Worm (Caenorhabditis elegans) whole organism, L4/young adult: Measurements from ENCODE around the gene M60.6.

ENCODE experiments used
- W03F9.2 ChIP-seq: fragments of 150-350 bp; optimal IDR thresholded peaks from 2 replicates; lab custom pipeline; 2014; ENCODE audit warnings: missing biosample characterization, missing genetic modification characterization
- dao-5 ChIP-seq: sonication (generic microtip); optimal IDR thresholded peaks from 2 replicates; lab custom pipeline; 2016; ENCODE audit warnings: missing genotype, missing genetic modification characterization, moderate library complexity, missing compliant biosample characterization
- him-1 ChIP-seq: sonication (generic microtip); optimal IDR thresholded peaks from 2 replicates; lab custom pipeline; 2016; ENCODE audit warnings: missing genotype, missing genetic modification reagents, missing genetic modification characterization, missing compliant biosample characterization

DNA sequence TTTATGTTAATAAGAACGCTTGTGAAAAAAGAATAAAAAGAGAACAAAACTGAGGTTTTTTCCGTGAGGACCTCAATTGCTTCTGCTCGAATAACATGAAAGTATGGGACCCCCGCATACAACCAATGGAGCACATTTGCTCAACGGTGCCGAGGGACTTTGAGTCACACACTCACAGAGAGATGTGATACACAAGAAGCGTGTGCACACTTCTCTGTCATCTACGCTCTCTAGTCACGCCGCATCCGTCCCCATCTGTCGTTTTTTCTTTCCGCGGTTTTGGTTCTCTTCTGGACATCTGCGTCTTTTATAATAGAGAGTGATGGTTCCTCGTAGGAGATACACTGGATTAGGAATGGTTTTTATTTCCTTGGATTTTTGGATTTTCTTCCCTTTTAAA is 46.3 kb downstream of the M60.6 start:
- no peak for TF ChIP-seq dao-5 (tag; lab: Kevin White, UChicago)
- no peak for TF ChIP-seq him-1
- TF ChIP-seq W03F9.2 (tag; lab: Kevin White, UChicago): no peak
